Fruit fly (Drosophila melanogaster) whole organism, wandering third instar larva: ENCODE measurements around the gene CG42813.

Experiments
- Abd-B ChIP-seq: fragments of >200 bp; optimal IDR thresholded peaks from 2 replicates; lab custom pipeline; 2017; ENCODE audit warnings: missing biosample characterization, missing genetic modification characterization
- Jra ChIP-seq: sonication (Bioruptor generic); optimal IDR thresholded peaks from 2 replicates; lab custom pipeline; 2016; ENCODE audit warnings: missing biosample characterization, missing genetic modification characterization
- Rel ChIP-seq, 2 experiments: fragments of 200-800 bp; sonication (Bioruptor generic) in 1 of 2; optimal IDR thresholded peaks; 2 replicates in 1 of 2; 3 replicates in 1 of 2; lab custom pipeline; 2016 to 2019; ENCODE audit warnings: mild to moderate bottlenecking in 2 of 2, missing biosample characterization in 2 of 2, missing genetic modification characterization in 2 of 2, moderate library complexity in 1 of 2
- br ChIP-seq: fragments of 200-800 bp; sonication (Bioruptor generic); optimal IDR thresholded peaks from 2 replicates; lab custom pipeline; 2016; ENCODE audit warnings: missing biosample characterization, missing genetic modification characterization
- tai ChIP-seq: sonication (Bioruptor generic); optimal IDR thresholded peaks from 2 replicates; lab custom pipeline; 2016; ENCODE audit warnings: missing biosample characterization, missing genetic modification characterization

- no peak for TF ChIP-seq Rel (GFP tag; optimal IDR thresholded peaks at IDR 0.05; lab: Kevin White, UChicago)
- TF ChIP-seq Rel (tag; optimal IDR thresholded peaks at IDR 0.05; lab: Kevin White, UChicago): no peak
- no peak for TF ChIP-seq br (GFP tag; lab: Kevin White, UChicago)
- no peak for TF ChIP-seq Abd-B (GFP tag; lab: Kevin White, UChicago)
- no peak for TF ChIP-seq tai (GFP tag; lab: Kevin White, UChicago)
- no peak for TF ChIP-seq Jra (GFP tag; lab: Kevin White, UChicago)
Measured at dm6 chr3R:27245401-27245757, 17.0 kb upstream of the CG42813 start.
